Worm (Caenorhabditis elegans): ENCODE data around the gene C47E8.3.

C47E8.3 gene

DNA sequence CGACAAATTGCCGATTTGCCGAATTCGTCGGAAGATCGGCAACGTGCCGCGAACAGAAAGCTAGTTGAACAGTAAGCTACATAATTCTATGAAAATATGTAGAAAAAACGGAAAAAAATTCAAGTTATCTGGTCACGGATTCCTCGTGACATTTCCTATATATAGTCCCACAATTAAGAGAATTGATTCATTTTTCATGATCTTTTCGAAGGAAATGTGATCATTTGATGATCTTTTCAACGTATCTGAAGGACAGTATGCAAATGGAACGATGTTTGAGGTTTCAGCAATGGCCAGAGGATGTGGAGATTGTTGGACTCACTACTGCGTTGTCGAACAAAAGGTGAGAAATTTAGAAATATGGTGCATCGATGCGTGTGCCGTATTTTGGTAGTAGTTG lies 27.8 kb downstream of the C47E8.3 start, which contains the start of gene R08A2.9:
Gene R08A2.9, plus strand, starts transcription at position 301 of the 400 bp plus-strand sequence.
- no peak for TF ChIP-seq unc-120 (tag; optimal IDR thresholded peaks at IDR 0.05; ENCODE audit: poor library complexity, severe bottlenecking)

ce11 chrV:14711077-14711476 lies 31.0 kb downstream of the C47E8.3 start, which contains the start of gene ssp-33:
TSS of gene ssp-33 (plus strand) at chrV:14711377.
- TF ChIP-seq snpc-4 (tag; optimal IDR thresholded peaks at IDR 0.05), result no peak
- TF ChIP-seq hlh-1 (tag; optimal IDR thresholded peaks at IDR 0.05), result no peak
- TF ChIP-seq unc-39 (tag; optimal IDR thresholded peaks at IDR 0.05), result no peak
- TF ChIP-seq unc-120 (tag; optimal IDR thresholded peaks at IDR 0.05; ENCODE audit: poor library complexity, severe bottlenecking), result no peak
- no peak for TF ChIP-seq flh-1 (GFP tag; optimal IDR thresholded peaks at IDR 0.05)
- TF ChIP-seq nhr-237 (tag; optimal IDR thresholded peaks at IDR 0.05), result no peak
- no peak for TF ChIP-seq ces-1 (GFP tag; optimal IDR thresholded peaks at IDR 0.05)
- no peak for TF ChIP-seq bed-3 (GFP tag; optimal IDR thresholded peaks at IDR 0.05)
- no peak for TF ChIP-seq tbx-8 (GFP tag; optimal IDR thresholded peaks at IDR 0.05)

DNA sequence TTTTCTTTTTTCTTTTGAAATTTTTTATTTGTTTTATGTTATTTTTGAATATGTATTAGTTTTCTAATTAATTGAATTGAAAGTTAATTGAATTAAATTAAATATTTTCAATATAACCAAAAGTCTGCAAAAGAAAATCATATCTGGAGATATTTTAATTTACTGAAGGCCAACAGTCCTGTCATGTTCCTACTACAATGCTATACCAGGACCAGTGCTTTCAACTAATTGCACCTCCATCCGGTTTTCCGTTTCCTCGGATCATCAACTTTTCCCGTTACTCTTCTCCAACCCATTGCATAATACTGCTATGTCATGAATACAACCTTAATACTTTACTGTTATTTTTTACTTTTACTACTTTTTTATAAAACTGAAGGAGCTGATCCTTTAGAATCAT lies 32.2 kb downstream of the C47E8.3 start, which contains the start of gene R08A2.5:
Gene R08A2.5, plus strand, starts transcription at position 301 of the 400 bp plus-strand sequence.
- TF ChIP-seq pha-4 (tag; optimal IDR thresholded peaks at IDR 0.05), result no peak
- TF ChIP-seq nhr-237 (tag; optimal IDR thresholded peaks at IDR 0.05), result no peak
- TF ChIP-seq ceh-43 (GFP tag; optimal IDR thresholded peaks at IDR 0.05), result no peak
- TF ChIP-seq lin-13 (tag; optimal IDR thresholded peaks at IDR 0.05), result no peak
- no peak for TF ChIP-seq elt-1 (tag; optimal IDR thresholded peaks at IDR 0.05; ENCODE audit: borderline replicate concordance, insufficient read depth)
- no peak for TF ChIP-seq nhr-28 (tag; optimal IDR thresholded peaks at IDR 0.05)
- no peak for TF ChIP-seq elt-3 (tag; optimal IDR thresholded peaks at IDR 0.05)
- TF ChIP-seq ceh-39 (tag; optimal IDR thresholded peaks at IDR 0.05), result no peak
- no peak for TF ChIP-seq ceh-83 (GFP tag; optimal IDR thresholded peaks at IDR 0.05)
- TF ChIP-seq lin-32 (GFP tag; optimal IDR thresholded peaks at IDR 0.05), result no peak
- no peak for TF ChIP-seq ces-1 (GFP tag; optimal IDR thresholded peaks at IDR 0.05)
- TF ChIP-seq M03D4.4 (tag; optimal IDR thresholded peaks at IDR 0.05), result no peak
- TF ChIP-seq bed-3 (GFP tag; optimal IDR thresholded peaks at IDR 0.05), result no peak
- TF ChIP-seq sptf-1 (tag; optimal IDR thresholded peaks at IDR 0.05), result no peak
- no peak for TF ChIP-seq blmp-1 (tag; optimal IDR thresholded peaks at IDR 0.05)
- no peak for TF ChIP-seq cnd-1 (tag; optimal IDR thresholded peaks at IDR 0.05)

ce11 chrV:14715608-14716007 lies 35.5 kb downstream of the C47E8.3 start, which contains the start of gene R08A2.2:
TSS of gene R08A2.2 (minus strand) at chrV:14715708.
- no peak for TF ChIP-seq tbx-8 (GFP tag; optimal IDR thresholded peaks at IDR 0.05)
- TF ChIP-seq lin-13 (tag; optimal IDR thresholded peaks at IDR 0.05), result no peak

DNA sequence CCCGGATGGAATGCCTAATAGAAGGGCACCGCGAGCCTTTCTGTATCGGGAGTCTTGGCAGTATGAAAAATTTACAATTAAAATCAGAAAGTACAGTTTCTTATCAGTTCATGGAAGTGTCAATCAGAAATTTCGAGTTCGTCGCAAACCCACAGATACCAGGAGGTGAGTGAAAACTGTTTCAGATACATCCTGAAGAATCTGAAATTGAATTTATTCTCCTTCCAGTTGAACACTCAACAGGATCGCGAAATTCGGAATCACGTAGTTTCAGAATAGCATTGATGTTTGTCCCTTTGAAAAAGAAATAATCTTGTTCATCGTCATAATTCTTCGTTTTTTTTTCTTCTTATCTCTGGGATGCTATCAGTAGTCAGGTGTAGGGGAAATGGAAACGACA lies 36.0 kb downstream of the C47E8.3 start, which contains the start of gene fbxa-147:
Gene fbxa-147, plus strand, starts transcription at position 386 of the 400 bp plus-strand sequence.
- no peak for TF ChIP-seq nhr-2 (tag; optimal IDR thresholded peaks at IDR 0.05)
- no peak for TF ChIP-seq pha-4 (tag; optimal IDR thresholded peaks at IDR 0.05)
- TF ChIP-seq ham-2 (GFP tag; optimal IDR thresholded peaks at IDR 0.05), result no peak
- no peak for TF ChIP-seq ztf-11 (tag; optimal IDR thresholded peaks at IDR 0.05)
- TF ChIP-seq snpc-4 (tag; optimal IDR thresholded peaks at IDR 0.05), result no peak

ce11 chrV:14719491-14719890 lies 39.4 kb downstream of the C47E8.3 start, which contains the start of gene R08A2.1:
TSS of gene R08A2.1 (minus strand) at chrV:14719591.
- TF ChIP-seq nhr-76 (tag; optimal IDR thresholded peaks at IDR 0.05) (no peak), drap-1 (GFP tag; optimal IDR thresholded peaks at IDR 0.05) (no peak)

DNA sequence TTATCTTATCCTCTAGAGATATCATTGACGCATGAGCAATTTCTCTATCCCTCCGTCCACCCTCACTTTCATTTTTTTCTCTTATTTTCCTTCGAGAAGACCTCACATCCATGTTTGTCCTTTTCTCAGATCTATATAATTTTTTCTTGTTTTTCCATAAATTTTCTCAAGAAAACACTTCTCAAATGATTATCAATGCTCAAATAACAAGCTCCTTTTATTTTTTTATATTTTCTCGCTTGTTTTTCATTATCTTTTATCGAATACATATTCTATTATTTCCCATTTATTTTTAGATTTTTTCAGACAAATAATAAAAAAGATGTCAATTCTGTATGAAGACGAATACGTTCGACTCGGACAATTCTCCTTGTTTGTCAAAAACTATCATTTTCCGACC lies 42.9 kb downstream of the C47E8.3 start, which contains the start of gene R08A2.7:
Gene R08A2.7, plus strand, starts transcription at position 301 of the 400 bp plus-strand sequence.
- TF ChIP-seq mls-2 (tag; optimal IDR thresholded peaks at IDR 0.05), result no peak
- no peak for TF ChIP-seq lsy-2 (tag; optimal IDR thresholded peaks at IDR 0.05)
- TF ChIP-seq nhr-2 (tag; optimal IDR thresholded peaks at IDR 0.05), result no peak
- TF ChIP-seq blmp-1 (tag; optimal IDR thresholded peaks at IDR 0.05), result no peak
- TF ChIP-seq elt-1 (tag; optimal IDR thresholded peaks at IDR 0.05; ENCODE audit: borderline replicate concordance, insufficient read depth), result no peak
- no peak for TF ChIP-seq nhr-76 (tag; optimal IDR thresholded peaks at IDR 0.05)
- no peak for TF ChIP-seq bed-3 (GFP tag; optimal IDR thresholded peaks at IDR 0.05)
- no peak for TF ChIP-seq mab-5 (tag; optimal IDR thresholded peaks at IDR 0.05)
- TF ChIP-seq ceh-43 (GFP tag; optimal IDR thresholded peaks at IDR 0.05), result no peak
- TF ChIP-seq nhr-12 (tag; optimal IDR thresholded peaks at IDR 0.05), result no peak
- TF ChIP-seq pha-4 (tag; optimal IDR thresholded peaks at IDR 0.05), result no peak
- no peak for TF ChIP-seq lin-13 (tag; optimal IDR thresholded peaks at IDR 0.05)
- no peak for TF ChIP-seq hlh-1 (tag; optimal IDR thresholded peaks at IDR 0.05)
- no peak for TF ChIP-seq cnd-1 (tag; optimal IDR thresholded peaks at IDR 0.05)
- TF ChIP-seq ces-1 (GFP tag; optimal IDR thresholded peaks at IDR 0.05), result no peak
- TF ChIP-seq unc-120 (tag; optimal IDR thresholded peaks at IDR 0.05; ENCODE audit: poor library complexity, severe bottlenecking), result no peak

Measured in whole organism, mixed stage, embryonic.